Worm (Caenorhabditis elegans) whole organism, late embryonic: ENCODE measurements around the gene F16B12.4.

ENCODE experiments used
- C38D4.7 ChIP-seq: fragments of 200-800 bp; sonication (Bioruptor generic); optimal IDR thresholded peaks from 2 replicates; lab custom pipeline; 2018; ENCODE audit warnings: mild to moderate bottlenecking, missing genetic modification characterization, moderate library complexity, missing compliant biosample characterization
- F13H6.1 ChIP-seq: sonication (generic microtip); optimal IDR thresholded peaks from 2 replicates; lab custom pipeline; 2016; ENCODE audit warnings: missing genetic modification characterization, missing compliant biosample characterization
- K02D7.2 ChIP-seq: sonication (generic microtip); optimal IDR thresholded peaks from 2 replicates; lab custom pipeline; 2017; ENCODE audit warnings: mild to moderate bottlenecking, missing genetic modification characterization, missing compliant biosample characterization
- Y22D7AL.16 ChIP-seq: sonication (generic microtip); optimal IDR thresholded peaks from 2 replicates; lab custom pipeline; 2016; ENCODE audit warnings: missing genetic modification characterization, missing compliant biosample characterization
- ama-1 ChIP-seq: fragments of 150-350 bp; optimal IDR thresholded peaks from 2 replicates; lab custom pipeline; 2014
- ceh-14 ChIP-seq: sonication (generic microtip); optimal IDR thresholded peaks from 2 replicates; lab custom pipeline; 2016; ENCODE audit warnings: missing genotype, missing genetic modification characterization, missing compliant biosample characterization
- ceh-18 ChIP-seq: sonication (generic microtip); optimal IDR thresholded peaks from 2 replicates; lab custom pipeline; 2016; ENCODE audit warnings: missing genetic modification characterization, missing compliant biosample characterization
- ceh-22 ChIP-seq: sonication (generic microtip); optimal IDR thresholded peaks from 2 replicates; lab custom pipeline; 2017; ENCODE audit warnings: missing biosample characterization, missing genetic modification characterization
- ceh-31 ChIP-seq: sonication (generic microtip); optimal IDR thresholded peaks from 2 replicates; lab custom pipeline; 2016; ENCODE audit warnings: missing genetic modification characterization, missing compliant biosample characterization
- ceh-34 ChIP-seq: sonication (generic microtip); optimal IDR thresholded peaks from 2 replicates; lab custom pipeline; 2016; ENCODE audit warnings: mild to moderate bottlenecking, missing genetic modification characterization, missing compliant biosample characterization
- ceh-45 ChIP-seq: fragments of 200-800 bp; sonication (Bioruptor generic); IDR thresholded peaks from 2 replicates; pipeline ENCODE4 v1.3.6; 2022; ENCODE audit warnings: missing genetic modification reagents, missing genetic modification characterization, missing compliant biosample characterization
- ceh-48 ChIP-seq: sonication (generic microtip); optimal IDR thresholded peaks from 2 replicates; lab custom pipeline; 2016; ENCODE audit warnings: missing genetic modification characterization, inconsistent platforms, missing compliant biosample characterization
- ceh-6 ChIP-seq: fragments of 200-800 bp; sonication (Bioruptor generic); optimal IDR thresholded peaks from 2 replicates; lab custom pipeline; 2018; ENCODE audit warnings: mild to moderate bottlenecking, missing genetic modification characterization, missing compliant biosample characterization
- ceh-9 ChIP-seq: sonication (generic microtip); optimal IDR thresholded peaks from 2 replicates; lab custom pipeline; 2016; ENCODE audit warnings: mild to moderate bottlenecking, missing genetic modification characterization, inconsistent platforms, missing compliant biosample characterization
- dmd-4 ChIP-seq: sonication (generic microtip); optimal IDR thresholded peaks from 2 replicates; lab custom pipeline; 2016; ENCODE audit warnings: borderline replicate concordance, missing genetic modification characterization, missing compliant biosample characterization
- dve-1 ChIP-seq: sonication (generic microtip); optimal IDR thresholded peaks from 2 replicates; lab custom pipeline; 2017; ENCODE audit warnings: antibody characterized with exemption, mild to moderate bottlenecking, missing genetic modification characterization, missing compliant biosample characterization
- elt-4 ChIP-seq: sonication (generic microtip); optimal IDR thresholded peaks from 2 replicates; lab custom pipeline; 2016; ENCODE audit warnings: missing genetic modification characterization, missing compliant biosample characterization
- fax-1 ChIP-seq: sonication (generic microtip); optimal IDR thresholded peaks from 2 replicates; lab custom pipeline; 2016; ENCODE audit warnings: missing genotype, missing genetic modification characterization, missing compliant biosample characterization
- fkh-10 ChIP-seq: fragments of 150-350 bp; optimal IDR thresholded peaks from 2 replicates; lab custom pipeline; 2014; ENCODE audit warnings: missing biosample characterization, missing genetic modification reagents, missing genetic modification characterization
- fkh-6 ChIP-seq: sonication (generic microtip); optimal IDR thresholded peaks from 2 replicates; lab custom pipeline; 2016; ENCODE audit warnings: missing genetic modification characterization, missing compliant biosample characterization
- hlh-15 ChIP-seq: sonication (generic microtip); optimal IDR thresholded peaks from 2 replicates; lab custom pipeline; 2016; ENCODE audit warnings: missing genetic modification characterization, missing compliant biosample characterization
- hlh-30 ChIP-seq: sonication (generic microtip); optimal IDR thresholded peaks from 2 replicates; lab custom pipeline; 2017; ENCODE audit warnings: antibody characterized with exemption, missing genetic modification characterization, missing compliant biosample characterization; ENCODE audit not compliant: insufficient read depth
- hlh-6 ChIP-seq: sonication (generic microtip); optimal IDR thresholded peaks from 2 replicates; lab custom pipeline; 2016; ENCODE audit warnings: missing genotype, missing genetic modification characterization, missing compliant biosample characterization
- lim-6 ChIP-seq: sonication (generic microtip); optimal IDR thresholded peaks from 2 replicates; lab custom pipeline; 2016; ENCODE audit warnings: missing genetic modification characterization, missing compliant biosample characterization
- lin-11 ChIP-seq: fragments of 200-800 bp; sonication (Bioruptor generic); optimal IDR thresholded peaks from 2 replicates; lab custom pipeline; 2018; ENCODE audit warnings: mild to moderate bottlenecking, missing genetic modification characterization, missing compliant biosample characterization
- nfya-1 ChIP-seq: sonication (generic microtip); optimal IDR thresholded peaks from 2 replicates; lab custom pipeline; 2017; ENCODE audit warnings: missing genetic modification characterization, mild to moderate bottlenecking, missing compliant biosample characterization, antibody characterized with exemption, moderate library complexity
- nhr-11 ChIP-seq: fragments of 150-350 bp; optimal IDR thresholded peaks from 2 replicates; lab custom pipeline; 2014; ENCODE audit warnings: missing biosample characterization, missing genetic modification characterization
- nhr-232 ChIP-seq: sonication (generic microtip); optimal IDR thresholded peaks from 2 replicates; lab custom pipeline; 2016; ENCODE audit warnings: missing genetic modification characterization, missing compliant biosample characterization
- odd-2 ChIP-seq: sonication (generic microtip); optimal IDR thresholded peaks from 2 replicates; lab custom pipeline; 2017; ENCODE audit warnings: antibody characterized with exemption, mild to moderate bottlenecking, missing genetic modification characterization, missing compliant biosample characterization
- pag-3 ChIP-seq: sonication (generic microtip); optimal IDR thresholded peaks from 2 replicates; lab custom pipeline; 2016; ENCODE audit warnings: missing compliant biosample characterization, missing genetic modification characterization, borderline replicate concordance
- pat-9 ChIP-seq: fragments of 200-800 bp; sonication (Bioruptor generic); optimal IDR thresholded peaks from 2 replicates; lab custom pipeline; 2018; ENCODE audit warnings: mild to moderate bottlenecking, missing genetic modification characterization, moderate library complexity, missing compliant biosample characterization
- pha-2 ChIP-seq: sonication (generic microtip); optimal IDR thresholded peaks from 2 replicates; lab custom pipeline; 2017; ENCODE audit warnings: mild to moderate bottlenecking, missing genetic modification characterization, missing compliant biosample characterization
- pha-4 ChIP-seq: fragments of 150-350 bp; optimal IDR thresholded peaks from 2 replicates; lab custom pipeline; 2018; ENCODE audit warnings: missing biosample characterization, missing genetic modification reagents, missing genetic modification characterization
- pqm-1 ChIP-seq: sonication (generic microtip); optimal IDR thresholded peaks from 2 replicates; lab custom pipeline; 2016; ENCODE audit warnings: missing genetic modification characterization, missing compliant biosample characterization
- ref-2 ChIP-seq: sonication (generic microtip); optimal IDR thresholded peaks from 2 replicates; lab custom pipeline; 2016; ENCODE audit warnings: missing genetic modification characterization, missing compliant biosample characterization
- rnt-1 ChIP-seq: sonication (generic microtip); optimal IDR thresholded peaks from 2 replicates; lab custom pipeline; 2016; ENCODE audit warnings: missing genetic modification characterization, missing compliant biosample characterization
- sdc-2 ChIP-seq: sonication (generic microtip); optimal IDR thresholded peaks from 2 replicates; lab custom pipeline; 2016; ENCODE audit warnings: missing genotype, missing genetic modification characterization, missing compliant biosample characterization
- sox-4 ChIP-seq: sonication (generic microtip); optimal IDR thresholded peaks from 2 replicates; lab custom pipeline; 2017; ENCODE audit warnings: mild to moderate bottlenecking, missing genetic modification characterization, inconsistent platforms, missing compliant biosample characterization
- tbx-2 ChIP-seq: sonication (generic microtip); optimal IDR thresholded peaks from 2 replicates; lab custom pipeline; 2016; ENCODE audit warnings: missing genetic modification characterization, missing compliant biosample characterization
- ttx-3 ChIP-seq: sonication (generic microtip); optimal IDR thresholded peaks from 2 replicates; lab custom pipeline; 2016; ENCODE audit warnings: missing genetic modification reagents, missing genetic modification characterization, missing compliant biosample characterization
- unc-42 ChIP-seq: sonication (generic microtip); optimal IDR thresholded peaks from 2 replicates; lab custom pipeline; 2016; ENCODE audit warnings: missing genotype, missing genetic modification characterization, missing compliant biosample characterization
- unc-86 ChIP-seq: sonication (generic microtip); optimal IDR thresholded peaks from 2 replicates; lab custom pipeline; 2016; ENCODE audit warnings: missing genetic modification characterization, missing compliant biosample characterization

The F16B12.4 gene

DNA sequence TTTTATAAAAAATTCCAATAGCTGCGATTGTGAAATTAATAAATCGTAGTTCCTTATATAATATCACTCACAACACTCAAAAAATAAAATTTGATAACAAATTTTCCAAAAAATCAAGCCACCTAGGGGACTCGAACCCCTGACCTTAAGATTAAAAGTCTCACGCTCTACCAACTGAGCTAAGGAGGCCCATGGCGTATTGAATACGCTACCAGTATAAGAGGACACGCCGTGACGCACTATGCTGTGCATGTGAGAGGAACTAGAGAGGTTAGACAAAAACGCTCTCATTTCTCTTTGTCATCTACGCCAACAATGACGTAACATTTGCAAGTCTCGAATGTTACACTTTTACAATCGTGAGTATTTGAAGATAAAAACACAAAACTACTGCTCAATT, 34.6 kb downstream of the F16B12.4 start (continued):
- TF ChIP-seq dve-1 (tag; lab: Kevin White, UChicago) (peak; percentile 91), pha-4 (tag; lab: Kevin White, UChicago) (no peak), ttx-3 (tag; lab: Kevin White, UChicago) (peak; percentile 91), nfya-1 (tag; lab: Kevin White, UChicago) (peak; percentile 81), fkh-10 (GFP tag; lab: Kevin White, UChicago) (peak; percentile 77), ama-1 (lab: Kevin White, UChicago) (peak; percentile 61), ref-2 (peak; percentile 93), hlh-6 (peak; percentile 96), nhr-11 (no peak), nhr-232 (peak; percentile 91), unc-42 (peak; percentile 73), pat-9 (tag; lab: Kevin White, UChicago) (peak; percentile 95), K02D7.2 (peak; percentile 87), pag-3 (tag; lab: Kevin White, UChicago) (peak; percentile 89), pqm-1 (tag; lab: Kevin White, UChicago) (peak; percentile 90), tbx-2 (tag; lab: Kevin White, UChicago) (peak; percentile 92), ceh-31 (tag; lab: Kevin White, UChicago) (peak; percentile 89), odd-2 (tag; lab: Kevin White, UChicago) (peak; percentile 65), ceh-18 (tag; lab: Kevin White, UChicago) (peak; percentile 94), hlh-30 (tag; lab: Kevin White, UChicago) (peak; percentile 81), ceh-34 (tag; lab: Kevin White, UChicago) (peak; percentile 95), sox-4 (tag; lab: Kevin White, UChicago) (peak; percentile 90), ceh-22 (no peak), ceh-45 (GFP tag; lab: Robert Waterston, UW) (peak; percentile 89), rnt-1 (tag; lab: Kevin White, UChicago) (peak; percentile 96), lin-11 (peak; percentile 91), unc-86 (tag; lab: Kevin White, UChicago) (peak; percentile 90), pha-2 (peak; percentile 93), sdc-2 (peak; percentile 91), ceh-9 (tag; lab: Kevin White, UChicago) (peak; percentile 94), hlh-15 (tag; lab: Kevin White, UChicago) (peak; percentile 78), fax-1 (tag; lab: Kevin White, UChicago) (peak; percentile 90), F13H6.1 (tag; lab: Kevin White, UChicago) (peak; percentile 91), ceh-48 (tag; lab: Kevin White, UChicago) (peak; percentile 85), C38D4.7 (GFP tag; lab: Kevin White, UChicago) (peak; percentile 90), elt-4 (tag; lab: Kevin White, UChicago) (no peak)

DNA sequence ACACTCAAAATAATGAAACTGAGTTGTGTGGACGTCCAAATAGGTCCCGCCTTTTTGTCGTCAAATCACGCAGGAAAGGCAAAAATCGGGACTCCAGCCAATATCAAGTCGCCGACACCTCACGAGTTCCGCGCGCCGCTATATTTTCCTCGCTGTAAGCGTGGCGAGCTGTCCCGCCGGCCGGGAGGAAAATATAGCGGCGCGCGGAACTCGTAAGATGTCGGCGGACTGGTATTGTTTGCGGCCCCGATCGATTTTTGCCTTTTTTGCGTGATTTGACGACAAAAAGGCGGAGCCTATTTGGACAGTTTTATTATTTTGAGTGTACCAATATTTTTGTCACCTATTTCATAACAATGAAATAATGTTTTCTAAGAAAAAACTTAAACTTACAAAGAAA, 35.7 kb downstream of the F16B12.4 start:
- TF ChIP-seq dve-1 (tag; lab: Kevin White, UChicago) (no peak), ceh-6 (GFP tag; lab: Kevin White, UChicago) (no peak), pag-3 (tag; lab: Kevin White, UChicago) (no peak), lim-6 (tag; lab: Kevin White, UChicago) (no peak), fkh-6 (tag; lab: Kevin White, UChicago) (no peak), ama-1 (lab: Kevin White, UChicago) (no peak), dmd-4 (tag; lab: Kevin White, UChicago) (no peak), Y22D7AL.16 (no peak), ceh-18 (tag; lab: Kevin White, UChicago) (no peak), ceh-14 (tag; lab: Kevin White, UChicago) (no peak)
- TF ChIP-seq, all 69 proteins: peak for 0
